Fruit fly (Drosophila melanogaster) whole organism, pupa: ENCODE results near the gene CG45544.
A peak's percentile ranks its signal among the peaks of the same experiment; 100 is the strongest.

Source experiments
- CG10348 ChIP-seq: fragments of 200-800 bp; sonication (Bioruptor generic); IDR thresholded peaks from 2 replicates; pipeline ENCODE4 v1.3.6; 2022; ENCODE audit warnings: missing biosample characterization, missing genetic modification characterization
- CG14655 ChIP-seq: fragments of 200-800 bp; sonication (Bioruptor generic); optimal IDR thresholded peaks from 3 replicates; lab custom pipeline; 2017; ENCODE audit warnings: mild to moderate bottlenecking, missing biosample characterization, missing genetic modification reagents, missing genetic modification characterization
- CG17806 ChIP-seq: fragments of 200-800 bp; sonication (Bioruptor generic); optimal IDR thresholded peaks from 2 replicates; lab custom pipeline; 2018; ENCODE audit warnings: missing biosample characterization, mild to moderate bottlenecking, missing genetic modification characterization, moderate library complexity
- CG32121 ChIP-seq: fragments of 200-800 bp; sonication (Bioruptor generic); IDR thresholded peaks from 2 replicates; pipeline ENCODE4 v1.3.6; 2022; ENCODE audit warnings: missing biosample characterization, missing genetic modification characterization
- CG34367 ChIP-seq: fragments of 200-800 bp; sonication (Bioruptor generic); optimal IDR thresholded peaks from 2 replicates; lab custom pipeline; 2018; ENCODE audit warnings: missing biosample characterization, mild to moderate bottlenecking, missing genetic modification characterization
- CG8159 ChIP-seq: fragments of 200-800 bp; sonication (Bioruptor generic); optimal IDR thresholded peaks from 3 replicates; lab custom pipeline; 2018; ENCODE audit warnings: missing biosample characterization, mild to moderate bottlenecking, missing genetic modification characterization, moderate library complexity
- CG9948 ChIP-seq: fragments of 200-800 bp; sonication (Bioruptor generic); optimal IDR thresholded peaks from 2 replicates; lab custom pipeline; 2018; ENCODE audit warnings: missing biosample characterization, mild to moderate bottlenecking, missing genetic modification characterization, moderate library complexity
- gl ChIP-seq: fragments of 200-800 bp; sonication (Bioruptor generic); optimal IDR thresholded peaks from 2 replicates; lab custom pipeline; 2018; ENCODE audit warnings: missing biosample characterization, mild to moderate bottlenecking, missing genetic modification characterization

DNA sequence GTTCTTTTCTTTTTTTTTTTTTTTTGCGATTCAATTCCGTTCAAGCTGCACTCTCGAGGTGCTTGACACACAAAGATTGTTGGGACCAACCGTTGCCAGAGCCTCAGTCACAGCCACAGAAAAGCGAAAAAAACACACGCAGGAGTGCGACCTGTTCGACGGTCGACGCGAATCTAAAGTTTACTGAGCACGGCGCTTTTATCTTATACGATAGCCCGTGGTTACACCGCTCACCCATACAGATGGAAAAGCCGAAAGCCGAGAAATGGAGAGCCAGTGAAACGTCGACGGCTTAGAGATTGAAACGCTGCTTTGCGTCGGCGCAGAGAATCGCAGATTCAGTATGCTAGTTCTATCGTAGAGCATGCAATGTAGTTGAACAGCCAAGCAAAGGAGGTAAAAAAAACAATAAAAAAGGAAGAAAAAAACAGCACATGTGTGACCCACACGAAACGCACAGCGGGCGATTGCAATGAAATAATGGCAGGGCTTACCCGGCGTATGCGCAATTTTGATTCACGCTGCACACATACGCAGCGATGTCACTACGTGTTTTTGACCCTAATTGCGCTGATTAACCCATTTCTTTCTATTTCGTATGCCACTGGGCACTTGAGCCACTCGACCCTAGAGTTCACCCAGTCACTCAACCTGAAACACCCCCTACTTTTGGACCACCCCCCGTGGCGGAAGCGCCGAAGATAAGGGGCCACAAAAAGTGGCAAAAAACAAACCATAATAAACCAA, 5.8 kb upstream of the CG45544 start, which contains the start of gene SP1029:
- TF ChIP-seq CG14655 (GFP tag; lab: Kevin White, UChicago), result peak; percentile 32
- TF ChIP-seq gl (tag; lab: Kevin White, UChicago), result no peak
- TF ChIP-seq CG9948, result no peak
- no peak for TF ChIP-seq CG34367
- TF ChIP-seq CG17806 (tag; lab: Kevin White, UChicago), result no peak
- TF ChIP-seq CG32121 (GFP tag; lab: Robert Waterston, UW), result no peak
- no peak for TF ChIP-seq CG10348 (GFP tag; lab: Robert Waterston, UW)
- no peak for TF ChIP-seq CG8159 (tag; lab: Kevin White, UChicago)
